Worm (Caenorhabditis elegans): Measurements from ENCODE around the gene Y11D7A.3.
"Not testable (repeated sequence)": the region's sequence is repeated elsewhere in the genome, so short reads cannot be mapped to it uniquely, and the experiment has no call there.

The Y11D7A.3 gene

DNA sequence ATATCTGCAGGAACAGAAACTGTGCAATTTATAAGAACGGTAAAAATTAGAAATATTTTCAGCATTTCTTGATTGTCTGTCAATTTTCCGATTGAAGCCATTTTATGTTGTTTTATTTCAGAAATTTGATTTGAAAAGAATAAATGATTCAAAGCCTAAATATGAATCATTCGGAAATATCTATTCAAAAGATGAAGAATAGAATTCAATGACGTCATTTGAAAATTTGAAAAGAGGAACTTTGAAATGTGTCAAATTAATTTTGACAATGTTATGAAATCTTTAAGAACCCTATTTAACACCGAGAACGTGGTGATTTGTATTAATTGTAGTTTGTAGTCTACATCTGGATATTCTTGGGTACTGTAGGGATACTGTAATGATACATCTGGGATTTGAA is 40.4 kb upstream of the Y11D7A.3 start, which contains the start of gene C46C2.5:
TSS of gene C46C2.5 (minus strand) at position 101 of the 400 bp plus-strand sequence.
- TF ChIP-seq nhr-11 (tag; optimal IDR thresholded peaks at IDR 0.05): no peak
- no peak for TF ChIP-seq ceh-16 (tag; optimal IDR thresholded peaks at IDR 0.05)
- TF ChIP-seq egl-27 (tag; optimal IDR thresholded peaks at IDR 0.05): no peak
- no peak for TF ChIP-seq sma-9 (GFP tag; optimal IDR thresholded peaks at IDR 0.05)
- no peak for TF ChIP-seq sma-9 (tag; optimal IDR thresholded peaks at IDR 0.05)
- no peak for TF ChIP-seq nhr-237 (tag; optimal IDR thresholded peaks at IDR 0.05)
- TF ChIP-seq elt-3 (tag; optimal IDR thresholded peaks at IDR 0.05): no peak
- TF ChIP-seq nhr-21 (tag; optimal IDR thresholded peaks at IDR 0.05): no peak
- TF ChIP-seq ztf-1 (GFP tag; conservative IDR thresholded peaks at IDR 0.05): no peak
- no peak for TF ChIP-seq crh-2 (tag; optimal IDR thresholded peaks at IDR 0.05)
- no peak for TF ChIP-seq blmp-1 (tag; optimal IDR thresholded peaks at IDR 0.05; ENCODE audit: insufficient read depth)

DNA sequence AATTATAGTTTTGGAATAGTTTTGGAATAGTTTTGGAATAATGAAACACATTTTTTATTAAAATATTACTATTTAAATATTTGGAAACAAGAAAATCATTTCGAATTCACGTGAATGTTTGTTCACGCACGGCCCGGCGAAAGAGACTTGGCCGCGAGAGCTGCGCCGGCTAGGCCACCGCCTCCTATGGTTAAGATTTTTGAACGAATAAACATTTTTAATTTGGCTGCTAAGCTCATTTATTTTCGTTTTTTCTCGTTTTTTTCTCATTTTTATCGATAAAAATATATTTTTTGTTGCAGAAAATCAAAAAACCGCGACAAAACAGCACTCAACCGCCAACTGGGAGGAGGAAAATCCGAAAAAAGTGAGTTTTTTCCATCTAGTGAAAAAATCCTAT is 38.4 kb upstream of the Y11D7A.3 start, which contains the start of gene C46C2.7:
TSS of gene C46C2.7 (plus strand) at position 301 of the 400 bp plus-strand sequence.
- not testable (repeated sequence) for TF ChIP-seq lin-11, aly-2, lin-39 (tag; optimal IDR thresholded peaks at IDR 0.05)

- TF ChIP-seq lsy-2 (tag; optimal IDR thresholded peaks at IDR 0.05): peak in 1 of 2 experiments; percentile 66
Measured at ce11 chrIV:9196023-9196636, 36.8 kb upstream of the Y11D7A.3 start.

ce11 chrIV:9196755-9197154 is 36.1 kb upstream of the Y11D7A.3 start:
- TF ChIP-seq elt-1 (tag; optimal IDR thresholded peaks at IDR 0.05): no peak
- TF ChIP-seq nhr-21 (tag; optimal IDR thresholded peaks at IDR 0.05): no peak
- TF ChIP-seq snpc-4 (tag; optimal IDR thresholded peaks at IDR 0.05): peak; percentile 56
- TF ChIP-seq Y55F3AM.14 (GFP tag; optimal IDR thresholded peaks at IDR 0.05): peak; percentile 15
- TF ChIP-seq nhr-11 (tag; optimal IDR thresholded peaks at IDR 0.05): no peak
- TF ChIP-seq lin-13 (GFP tag; optimal IDR thresholded peaks at IDR 0.05): peak; percentile 10
- peak; percentile 82 for TF ChIP-seq zag-1 (tag; optimal IDR thresholded peaks at IDR 0.05)
- peak; percentile 48 to 54 for TF ChIP-seq mdl-1 (tag; optimal IDR thresholded peaks at IDR 0.05)
- TF ChIP-seq C34F6.9 (tag; optimal IDR thresholded peaks at IDR 0.05): peak; percentile 73
- TF ChIP-seq lin-11 (tag; optimal IDR thresholded peaks at IDR 0.05): peak; percentile 32
- TF ChIP-seq unc-55 (GFP tag; optimal IDR thresholded peaks at IDR 0.05): peak; percentile 82
- TF ChIP-seq aly-2 (tag; optimal IDR thresholded peaks at IDR 0.05): no peak
- no peak for TF ChIP-seq lin-39 (tag; optimal IDR thresholded peaks at IDR 0.05)
- peak; percentile 21 for TF ChIP-seq sem-4 (tag; optimal IDR thresholded peaks at IDR 0.05)
- no peak for TF ChIP-seq gmeb-1 (tag; optimal IDR thresholded peaks at IDR 0.05)
- peak; percentile 19 for TF ChIP-seq nhr-6 (tag; optimal IDR thresholded peaks at IDR 0.05)
- no peak for TF ChIP-seq alr-1 (tag; optimal IDR thresholded peaks at IDR 0.05)
- peak; percentile 72 for TF ChIP-seq fos-1 (tag; optimal IDR thresholded peaks at IDR 0.05)
- TF ChIP-seq nhr-23 (tag; optimal IDR thresholded peaks at IDR 0.05): no peak
- no peak for TF ChIP-seq elt-3 (tag; optimal IDR thresholded peaks at IDR 0.05)
- TF ChIP-seq ceh-82 (tag; optimal IDR thresholded peaks at IDR 0.05): peak; percentile 77
- TF ChIP-seq lsy-2 (tag; optimal IDR thresholded peaks at IDR 0.05): peak in 1 of 2 experiments; percentile 43
- TF ChIP-seq nhr-10 (tag; optimal IDR thresholded peaks at IDR 0.05): no peak
- TF ChIP-seq sma-9 (GFP tag; optimal IDR thresholded peaks at IDR 0.05): peak; percentile 92
- no peak for TF ChIP-seq sma-9 (tag; optimal IDR thresholded peaks at IDR 0.05)
- TF ChIP-seq F13H6.1 (tag; optimal IDR thresholded peaks at IDR 0.05): peak; percentile 90
- peak; percentile 27 for TF ChIP-seq blmp-1 (tag; optimal IDR thresholded peaks at IDR 0.05; ENCODE audit: insufficient read depth)
- no peak for TF ChIP-seq ceh-16 (tag; optimal IDR thresholded peaks at IDR 0.05)
- TF ChIP-seq ztf-1 (GFP tag; conservative IDR thresholded peaks at IDR 0.05): no peak
- TF ChIP-seq R02D3.7 (tag; optimal IDR thresholded peaks at IDR 0.05): no peak
- no peak for TF ChIP-seq sma-3 (GFP tag; optimal IDR thresholded peaks at IDR 0.05)
- TF ChIP-seq mab-5 (tag; optimal IDR thresholded peaks at IDR 0.05): peak; percentile 19
- peak; percentile 52 for TF ChIP-seq crh-2 (tag; optimal IDR thresholded peaks at IDR 0.05)
- peak; percentile 57 for TF ChIP-seq egl-27 (tag; optimal IDR thresholded peaks at IDR 0.05)
- no peak for TF ChIP-seq peb-1 (tag; optimal IDR thresholded peaks at IDR 0.05)
- no peak for TF ChIP-seq ztf-11 (tag; optimal IDR thresholded peaks at IDR 0.05)
- peak; percentile 90 for TF ChIP-seq nhr-129 (tag; optimal IDR thresholded peaks at IDR 0.05)

Data from whole organism, L2 larva.